Fruit fly (Drosophila melanogaster) whole organism, prepupa: Measurements from ENCODE around the gene MESR3.

Source experiments
- Blimp-1 ChIP-seq: fragments of 200-800 bp; sonication (Bioruptor generic); optimal IDR thresholded peaks from 3 replicates; lab custom pipeline; 2017; ENCODE audit warnings: missing biosample characterization, missing genetic modification characterization, mild to moderate bottlenecking, moderate library complexity, missing genetic modification reagents
- CG10631 ChIP-seq: fragments of 200-800 bp; sonication (Bioruptor generic); optimal IDR thresholded peaks from 2 replicates; lab custom pipeline; 2016; ENCODE audit warnings: missing biosample characterization, missing genetic modification characterization
- CG10669 ChIP-seq: fragments of 200-800 bp; sonication (Bioruptor generic); optimal IDR thresholded peaks from 3 replicates; lab custom pipeline; 2018; ENCODE audit warnings: missing biosample characterization, mild to moderate bottlenecking, missing genetic modification characterization, moderate library complexity
- CG11294 ChIP-seq: fragments of 200-800 bp; sonication (Bioruptor generic); IDR thresholded peaks from 2 replicates; pipeline ENCODE4 v1.3.6; 2022; ENCODE audit warnings: missing biosample characterization, missing genetic modification characterization
- CG11762 ChIP-seq: fragments of 200-800 bp; sonication (Bioruptor generic); optimal IDR thresholded peaks from 3 replicates; lab custom pipeline; 2016; ENCODE audit warnings: missing biosample characterization, missing genetic modification characterization; ENCODE audit not compliant: insufficient read depth
- CG11902 ChIP-seq: fragments of 200-800 bp; sonication (Bioruptor generic); optimal IDR thresholded peaks from 3 replicates; lab custom pipeline; 2016; ENCODE audit warnings: missing biosample characterization, missing genetic modification characterization
- CG15336 ChIP-seq: fragments of 200-800 bp; sonication (Bioruptor generic); IDR thresholded peaks from 2 replicates; pipeline ENCODE4 v1.3.6; 2022; ENCODE audit warnings: missing biosample characterization, missing genetic modification characterization
- CG1621 ChIP-seq: fragments of 200-800 bp; sonication (Bioruptor generic); optimal IDR thresholded peaks from 3 replicates; lab custom pipeline; 2018; ENCODE audit warnings: missing biosample characterization, mild to moderate bottlenecking, missing genetic modification characterization
- CG16779 ChIP-seq: fragments of 200-800 bp; sonication (Bioruptor generic); optimal IDR thresholded peaks from 3 replicates; lab custom pipeline; 2017; ENCODE audit warnings: missing biosample characterization, mild to moderate bottlenecking, missing genetic modification characterization
- CG3032 ChIP-seq: fragments of 200-800 bp; optimal IDR thresholded peaks from 2 replicates; lab custom pipeline; 2019; ENCODE audit warnings: missing biosample characterization, mild to moderate bottlenecking, missing genetic modification characterization, moderate library complexity
- CG31627 ChIP-seq: fragments of 200-800 bp; sonication (Bioruptor generic); optimal IDR thresholded peaks from 3 replicates; lab custom pipeline; 2016; ENCODE audit warnings: missing biosample characterization, missing genetic modification characterization
- CG32006 ChIP-seq: fragments of 200-800 bp; sonication (Bioruptor generic); optimal IDR thresholded peaks from 3 replicates; lab custom pipeline; 2017; ENCODE audit warnings: missing biosample characterization, mild to moderate bottlenecking, missing genetic modification characterization
- CG34406 ChIP-seq: fragments of 200-800 bp; sonication (Bioruptor generic); optimal IDR thresholded peaks from 3 replicates; lab custom pipeline; 2016; ENCODE audit warnings: missing biosample characterization, missing genetic modification characterization
- CG3919 ChIP-seq: fragments of 200-800 bp; sonication (Bioruptor generic); optimal IDR thresholded peaks from 3 replicates; lab custom pipeline; 2016; ENCODE audit warnings: missing biosample characterization, missing genetic modification characterization
- CG4318 ChIP-seq: fragments of 200-800 bp; sonication (Bioruptor generic); optimal IDR thresholded peaks from 3 replicates; lab custom pipeline; 2017; ENCODE audit warnings: missing biosample characterization, mild to moderate bottlenecking, missing genetic modification characterization
- CG6163 ChIP-seq: fragments of 200-800 bp; sonication (Bioruptor generic); IDR thresholded peaks from 3 replicates; pipeline ENCODE4 v1.3.6; 2022; ENCODE audit warnings: missing biosample characterization, missing genetic modification characterization
- CG6276 ChIP-seq: fragments of 200-800 bp; sonication (Bioruptor generic); optimal IDR thresholded peaks from 2 replicates; lab custom pipeline; 2017; ENCODE audit warnings: missing biosample characterization, mild to moderate bottlenecking, missing genetic modification characterization
- CG6792 ChIP-seq: fragments of 200-800 bp; sonication (Bioruptor generic); optimal IDR thresholded peaks from 3 replicates; lab custom pipeline; 2016; ENCODE audit warnings: missing biosample characterization, missing genetic modification characterization
- CG6808 ChIP-seq: fragments of 200-800 bp; sonication (Bioruptor generic); optimal IDR thresholded peaks from 3 replicates; lab custom pipeline; 2017; ENCODE audit warnings: missing biosample characterization, missing genetic modification characterization, mild to moderate bottlenecking, moderate library complexity, missing genetic modification reagents
- CG6854 ChIP-seq: fragments of 200-800 bp; sonication (Bioruptor generic); optimal IDR thresholded peaks from 2 replicates; lab custom pipeline; 2017; ENCODE audit warnings: missing biosample characterization, mild to moderate bottlenecking, missing genetic modification characterization
- CG8119 ChIP-seq: fragments of 200-800 bp; sonication (Bioruptor generic); IDR thresholded peaks from 3 replicates; pipeline ENCODE4 v1.3.6; 2022; ENCODE audit warnings: missing biosample characterization, missing genetic modification characterization
- CG8319 ChIP-seq: fragments of 200-800 bp; sonication (Bioruptor generic); optimal IDR thresholded peaks from 3 replicates; lab custom pipeline; 2016; ENCODE audit warnings: missing biosample characterization, missing genetic modification characterization
- CG8632 ChIP-seq: fragments of 200-800 bp; sonication (Bioruptor generic); optimal IDR thresholded peaks from 3 replicates; lab custom pipeline; 2016; ENCODE audit warnings: missing biosample characterization, missing genetic modification characterization
- Eip78C ChIP-seq: fragments of 200-800 bp; sonication (Bioruptor generic); peaks from one replicate; lab custom pipeline; 2016; ENCODE audit warnings: missing biosample characterization, missing genetic modification characterization
- Eip93F ChIP-seq: fragments of 200-800 bp; sonication (Bioruptor generic); optimal IDR thresholded peaks from 2 replicates; lab custom pipeline; 2016; ENCODE audit warnings: missing biosample characterization, mild to moderate bottlenecking, missing genetic modification characterization
- Ets21C ChIP-seq: fragments of 200-800 bp; sonication (Bioruptor generic); optimal IDR thresholded peaks from 3 replicates; lab custom pipeline; 2016; ENCODE audit warnings: missing biosample characterization, missing genetic modification characterization
- Ets96B ChIP-seq: fragments of 200-800 bp; optimal IDR thresholded peaks from 2 replicates; lab custom pipeline; 2019; ENCODE audit warnings: missing biosample characterization, mild to moderate bottlenecking, missing genetic modification characterization, moderate library complexity
- Gug ChIP-seq: fragments of 200-800 bp; sonication (Bioruptor generic); IDR thresholded peaks from 2 replicates; pipeline ENCODE4 v1.3.6; 2022; ENCODE audit warnings: missing biosample characterization, missing genetic modification characterization
- Hr38 ChIP-seq: sonication (Bioruptor generic); optimal IDR thresholded peaks from 2 replicates; lab custom pipeline; 2016; ENCODE audit warnings: missing biosample characterization, missing genetic modification characterization
- Hr39 ChIP-seq: fragments of 200-800 bp; sonication (Bioruptor generic); optimal IDR thresholded peaks from 2 replicates; lab custom pipeline; 2016; ENCODE audit warnings: missing biosample characterization, missing genetic modification characterization
- Hr4 ChIP-seq: fragments of 200-800 bp; sonication (Bioruptor generic); optimal IDR thresholded peaks from 3 replicates; lab custom pipeline; 2016; ENCODE audit warnings: missing biosample characterization, missing genetic modification characterization
- OdsH ChIP-seq: fragments of 200-800 bp; sonication (Bioruptor generic); optimal IDR thresholded peaks from 3 replicates; lab custom pipeline; 2016; ENCODE audit warnings: missing biosample characterization, missing genetic modification characterization
- Smox ChIP-seq: fragments of 200-800 bp; sonication (Bioruptor generic); optimal IDR thresholded peaks from 3 replicates; lab custom pipeline; 2016; ENCODE audit warnings: missing biosample characterization, missing genetic modification characterization
- Sox102F ChIP-seq: fragments of 200-800 bp; sonication (Bioruptor generic); optimal IDR thresholded peaks from 2 replicates; lab custom pipeline; 2016; ENCODE audit warnings: missing biosample characterization, mild to moderate bottlenecking, missing genetic modification characterization
- Sox14 ChIP-seq: fragments of 200-800 bp; sonication (Bioruptor generic); optimal IDR thresholded peaks from 3 replicates; lab custom pipeline; 2016; ENCODE audit warnings: missing biosample characterization, missing genetic modification characterization
- Sox15 ChIP-seq: fragments of 200-800 bp; sonication (Bioruptor generic); optimal IDR thresholded peaks from 3 replicates; lab custom pipeline; 2016; ENCODE audit warnings: missing biosample characterization, missing genetic modification characterization
- achi ChIP-seq: fragments of 200-800 bp; sonication (Bioruptor generic); optimal IDR thresholded peaks from 3 replicates; lab custom pipeline; 2016; ENCODE audit warnings: missing biosample characterization, missing genetic modification characterization
- acj6 ChIP-seq: fragments of 200-800 bp; sonication (Bioruptor generic); optimal IDR thresholded peaks from 3 replicates; lab custom pipeline; 2016; ENCODE audit warnings: missing biosample characterization, missing genetic modification characterization
- cyc ChIP-seq: fragments of 200-800 bp; sonication (Bioruptor generic); optimal IDR thresholded peaks from 3 replicates; lab custom pipeline; 2016; ENCODE audit warnings: missing biosample characterization, missing genetic modification characterization
- dac ChIP-seq: fragments of 200-800 bp; sonication (Bioruptor generic); optimal IDR thresholded peaks from 2 replicates; lab custom pipeline; 2017; ENCODE audit warnings: missing biosample characterization, mild to moderate bottlenecking, missing genetic modification characterization
- dsx ChIP-seq: fragments of 200-800 bp; optimal IDR thresholded peaks from 3 replicates; lab custom pipeline; 2019; ENCODE audit warnings: missing biosample characterization, mild to moderate bottlenecking, missing genetic modification characterization, moderate library complexity; ENCODE audit not compliant: poor library complexity, severe bottlenecking
- eg ChIP-seq: fragments of 200-800 bp; sonication (Bioruptor generic); IDR thresholded peaks from 3 replicates; pipeline ENCODE4 v1.3.6; 2022; ENCODE audit warnings: missing biosample characterization, missing genetic modification characterization
- esn ChIP-seq: fragments of 200-800 bp; sonication (Bioruptor generic); optimal IDR thresholded peaks from 2 replicates; lab custom pipeline; 2016; ENCODE audit warnings: missing biosample characterization, mild to moderate bottlenecking, missing genetic modification characterization, moderate library complexity
- fd85E ChIP-seq: fragments of 200-800 bp; sonication (Bioruptor generic); optimal IDR thresholded peaks from 3 replicates; lab custom pipeline; 2016; ENCODE audit warnings: missing biosample characterization, missing genetic modification characterization
- fkh ChIP-seq: fragments of 200-800 bp; sonication (Bioruptor generic); optimal IDR thresholded peaks from 3 replicates; lab custom pipeline; 2017; ENCODE audit warnings: missing biosample characterization, mild to moderate bottlenecking, missing genetic modification characterization, moderate library complexity
- lz ChIP-seq: fragments of 200-800 bp; sonication (Bioruptor generic); optimal IDR thresholded peaks from 3 replicates; lab custom pipeline; 2016; ENCODE audit warnings: missing biosample characterization, missing genetic modification characterization
- net ChIP-seq: fragments of 200-800 bp; sonication (Bioruptor generic); optimal IDR thresholded peaks from 3 replicates; lab custom pipeline; 2016; ENCODE audit warnings: missing biosample characterization, missing genetic modification characterization
- pdm3 ChIP-seq: fragments of 200-800 bp; sonication (Bioruptor generic); optimal IDR thresholded peaks from 3 replicates; lab custom pipeline; 2016; ENCODE audit warnings: missing biosample characterization, missing genetic modification characterization
- salr ChIP-seq, 2 experiments: fragments of 200-800 bp; sonication (Bioruptor generic); optimal IDR thresholded peaks; 3 replicates each; lab custom pipeline; 2016 to 2018; ENCODE audit warnings: missing biosample characterization in 2 of 2, missing genetic modification characterization in 2 of 2, mild to moderate bottlenecking in 1 of 2
- spab ChIP-seq: fragments of 200-800 bp; sonication (Bioruptor generic); optimal IDR thresholded peaks from 2 replicates; lab custom pipeline; 2017; ENCODE audit warnings: missing biosample characterization, mild to moderate bottlenecking, missing genetic modification characterization, missing genetic modification reagents
- ss ChIP-seq, 2 experiments: fragments of 200-800 bp; sonication (Bioruptor generic); optimal IDR thresholded peaks; 2 replicates in 1 of 2; 3 replicates in 1 of 2; lab custom pipeline; 2017 to 2018; ENCODE audit warnings: mild to moderate bottlenecking in 2 of 2, missing biosample characterization in 2 of 2, missing genetic modification characterization in 2 of 2, moderate library complexity in 1 of 2
- vri ChIP-seq: fragments of 200-800 bp; sonication (Bioruptor generic); optimal IDR thresholded peaks from 3 replicates; lab custom pipeline; 2016; ENCODE audit warnings: missing biosample characterization, mild to moderate bottlenecking, missing genetic modification characterization

The MESR3 gene

DNA sequence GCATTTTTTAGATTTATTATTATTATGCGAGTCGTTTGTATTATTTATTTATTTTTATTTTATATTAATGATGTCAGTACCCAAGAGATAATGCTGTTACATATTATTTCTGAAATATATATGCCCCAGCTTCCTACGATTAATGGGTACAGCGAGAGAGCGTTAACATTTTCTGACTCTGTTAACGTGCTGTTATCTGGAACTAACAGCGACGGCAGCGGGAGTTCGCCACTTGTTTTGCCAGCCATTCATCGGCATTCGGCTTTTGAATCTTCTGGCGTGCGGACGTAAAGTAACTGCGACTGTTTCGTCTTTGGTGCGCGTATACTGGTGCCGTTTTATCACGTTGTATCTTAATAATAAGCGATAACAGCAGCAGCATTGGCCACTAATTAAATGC is at the start of gene MESR3:
MESR3 (plus strand) TSS at position 254 of the 400 bp plus-strand sequence.
- TF ChIP-seq Blimp-1 (GFP tag; lab: Kevin White, UChicago) (peak; percentile 25), Ets21C (GFP tag; lab: Kevin White, UChicago) (no peak), acj6 (GFP tag; lab: Kevin White, UChicago) (no peak), Hr39 (no peak), CG3032 (tag; lab: Kevin White, UChicago) (peak; percentile 79), CG15336 (GFP tag; lab: Robert Waterston, UW) (0 out of 2 replicates have a peak, but pooled peaks have one; percentile 42), dac (GFP tag; lab: Kevin White, UChicago) (no peak), Smox (GFP tag; lab: Kevin White, UChicago) (no peak), CG3919 (GFP tag; lab: Kevin White, UChicago) (no peak), spab (GFP tag; lab: Kevin White, UChicago) (peak; percentile 53), CG6163 (GFP tag; lab: Robert Waterston, UW) (peak; percentile 86), lz (peak; percentile 1), OdsH (no peak), CG8632 (GFP tag; lab: Kevin White, UChicago) (peak; percentile 36), Ets96B (peak; percentile 76), Sox15 (GFP tag; lab: Kevin White, UChicago) (no peak), esn (GFP tag; lab: Kevin White, UChicago) (peak; percentile 53), fd85E (peak; percentile 64), CG8119 (GFP tag; lab: Robert Waterston, UW) (peak; percentile 57; the same call in 1 of the 3 replicates), CG6854 (GFP tag; lab: Kevin White, UChicago) (peak; percentile 75), Eip78C (peak; percentile 94), CG10669 (GFP tag; lab: Kevin White, UChicago) (peak; percentile 69), CG34406 (GFP tag; lab: Kevin White, UChicago) (peak; percentile 61), achi (GFP tag; lab: Kevin White, UChicago) (peak; percentile 69), CG8319 (GFP tag; lab: Kevin White, UChicago) (no peak), CG6808 (GFP tag; lab: Kevin White, UChicago) (peak; percentile 63), cyc (GFP tag; lab: Kevin White, UChicago) (peak; percentile 32), Hr38 (GFP tag; lab: Kevin White, UChicago) (no peak), salr (GFP tag; optimal IDR thresholded peaks at IDR 0.05; lab: Kevin White, UChicago) (no peak), ss (GFP tag; optimal IDR thresholded peaks at IDR 0.05; lab: Kevin White, UChicago) (no peak), CG11762 (GFP tag; lab: Kevin White, UChicago) (peak; percentile 35), Sox102F (GFP tag; lab: Kevin White, UChicago) (no peak), CG11902 (GFP tag; lab: Kevin White, UChicago) (no peak), CG16779 (tag; lab: Kevin White, UChicago) (no peak), Hr4 (no peak), CG11294 (GFP tag; lab: Robert Waterston, UW) (0 out of 2 replicates have a peak, but pooled peaks have one; percentile 22), CG10631 (no peak), CG31627 (GFP tag; lab: Kevin White, UChicago) (peak; percentile 7), fkh (peak; percentile 10), dsx (GFP tag; lab: Kevin White, UChicago) (peak; percentile 79), CG6276 (GFP tag; lab: Kevin White, UChicago) (no peak), net (peak; percentile 71), Sox14 (GFP tag; lab: Kevin White, UChicago) (no peak), Gug (peak; percentile 34; the same call in 1 of the 2 replicates), CG1621 (tag; lab: Kevin White, UChicago) (peak; percentile 44), Eip93F (GFP tag; lab: Kevin White, UChicago) (peak; percentile 57), CG32006 (GFP tag; lab: Kevin White, UChicago) (no peak), eg (GFP tag; lab: Robert Waterston, UW) (peak; percentile 86), pdm3 (GFP tag; lab: Kevin White, UChicago) (no peak), vri (no peak), CG6792 (peak; percentile 42), CG4318 (GFP tag; lab: Kevin White, UChicago) (peak; percentile 4)
